Worm (Caenorhabditis elegans) whole organism, midembryonic: Measurements from ENCODE around the gene nfm-1.
"Not testable (repeated sequence)": the region's sequence is repeated elsewhere in the genome, so short reads cannot be mapped to it uniquely, and the experiment has no call there.

Experiments
- flt-1 ChIP-seq: fragments of 200-800 bp; sonication (Bioruptor generic); IDR thresholded peaks from 2 replicates; pipeline ENCODE4 v1.3.6; 2022; ENCODE audit warnings: missing genetic modification characterization, missing compliant biosample characterization
- klf-2 ChIP-seq: fragments of 200-800 bp; sonication (Bioruptor generic); conservative IDR thresholded peaks from 2 replicates; pipeline ENCODE4 v1.3.6; 2022; ENCODE audit warnings: missing genetic modification reagents, missing genetic modification characterization, missing compliant biosample characterization
- med-1 ChIP-seq: sonication (generic microtip); optimal IDR thresholded peaks from 2 replicates; lab custom pipeline; 2017; ENCODE audit warnings: missing genetic modification characterization, mild to moderate bottlenecking, missing compliant biosample characterization, antibody characterized with exemption, missing genetic modification reagents; ENCODE audit not compliant: insufficient read depth
- ref-1 ChIP-seq: fragments of 200-800 bp; sonication (Bioruptor generic); conservative IDR thresholded peaks from 2 replicates; pipeline ENCODE4 v1.3.6; 2022; ENCODE audit warnings: missing genetic modification reagents, missing genetic modification characterization, missing compliant biosample characterization
- tab-1 ChIP-seq: fragments of 200-800 bp; sonication (Bioruptor generic); IDR thresholded peaks from 2 replicates; pipeline ENCODE4 v1.3.6; 2022; ENCODE audit warnings: missing genetic modification characterization, missing compliant biosample characterization
- ztf-23 ChIP-seq: fragments of 200-800 bp; sonication (Bioruptor generic); IDR thresholded peaks from 2 replicates; pipeline ENCODE4 v1.3.6; 2022; ENCODE audit warnings: missing genetic modification reagents, missing genetic modification characterization, missing compliant biosample characterization

ce11 chrIII:6133389-6133789 is 25.9 kb upstream of the nfm-1 start:
- not testable (repeated sequence) for TF ChIP-seq ref-1 (GFP tag; lab: Robert Waterston, UW); med-1; tab-1 (GFP tag; lab: Robert Waterston, UW); klf-2 (GFP tag; lab: Robert Waterston, UW); ztf-23 (GFP tag; lab: Robert Waterston, UW)
- TF ChIP-seq flt-1 = 0 out of 2 replicates have a peak, but pooled peaks have one; percentile 6
